Worm (Caenorhabditis elegans) whole organism, midembryonic: ENCODE measurements around the gene F26F2.8.

ENCODE experiments used
- T22C8.4 ChIP-seq: fragments of 200-800 bp; sonication (Bioruptor generic); IDR thresholded peaks from 2 replicates; pipeline ENCODE4 v1.3.6; 2022; ENCODE audit warnings: missing genetic modification characterization, missing compliant biosample characterization
- cog-1 ChIP-seq: sonication (generic microtip); optimal IDR thresholded peaks from 2 replicates; lab custom pipeline; 2016; ENCODE audit warnings: missing genetic modification characterization, missing compliant biosample characterization
- flt-1 ChIP-seq: fragments of 200-800 bp; sonication (Bioruptor generic); IDR thresholded peaks from 2 replicates; pipeline ENCODE4 v1.3.6; 2022; ENCODE audit warnings: missing genetic modification characterization, missing compliant biosample characterization
- klf-2 ChIP-seq: fragments of 200-800 bp; sonication (Bioruptor generic); conservative IDR thresholded peaks from 2 replicates; pipeline ENCODE4 v1.3.6; 2022; ENCODE audit warnings: missing genetic modification reagents, missing genetic modification characterization, missing compliant biosample characterization
- med-1 ChIP-seq: sonication (generic microtip); optimal IDR thresholded peaks from 2 replicates; lab custom pipeline; 2017; ENCODE audit warnings: missing genetic modification characterization, mild to moderate bottlenecking, missing compliant biosample characterization, antibody characterized with exemption, missing genetic modification reagents; ENCODE audit not compliant: insufficient read depth
- ref-1 ChIP-seq: fragments of 200-800 bp; sonication (Bioruptor generic); conservative IDR thresholded peaks from 2 replicates; pipeline ENCODE4 v1.3.6; 2022; ENCODE audit warnings: missing genetic modification reagents, missing genetic modification characterization, missing compliant biosample characterization
- tab-1 ChIP-seq: fragments of 200-800 bp; sonication (Bioruptor generic); IDR thresholded peaks from 2 replicates; pipeline ENCODE4 v1.3.6; 2022; ENCODE audit warnings: missing genetic modification characterization, missing compliant biosample characterization
- ztf-23 ChIP-seq: fragments of 200-800 bp; sonication (Bioruptor generic); IDR thresholded peaks from 2 replicates; pipeline ENCODE4 v1.3.6; 2022; ENCODE audit warnings: missing genetic modification reagents, missing genetic modification characterization, missing compliant biosample characterization
- ztf-29 ChIP-seq: fragments of 200-800 bp; sonication (Bioruptor generic); IDR thresholded peaks from 2 replicates; pipeline ENCODE4 v1.3.6; 2022; ENCODE audit warnings: missing genetic modification reagents, missing genetic modification characterization, missing compliant biosample characterization

F26F2.8 gene

DNA sequence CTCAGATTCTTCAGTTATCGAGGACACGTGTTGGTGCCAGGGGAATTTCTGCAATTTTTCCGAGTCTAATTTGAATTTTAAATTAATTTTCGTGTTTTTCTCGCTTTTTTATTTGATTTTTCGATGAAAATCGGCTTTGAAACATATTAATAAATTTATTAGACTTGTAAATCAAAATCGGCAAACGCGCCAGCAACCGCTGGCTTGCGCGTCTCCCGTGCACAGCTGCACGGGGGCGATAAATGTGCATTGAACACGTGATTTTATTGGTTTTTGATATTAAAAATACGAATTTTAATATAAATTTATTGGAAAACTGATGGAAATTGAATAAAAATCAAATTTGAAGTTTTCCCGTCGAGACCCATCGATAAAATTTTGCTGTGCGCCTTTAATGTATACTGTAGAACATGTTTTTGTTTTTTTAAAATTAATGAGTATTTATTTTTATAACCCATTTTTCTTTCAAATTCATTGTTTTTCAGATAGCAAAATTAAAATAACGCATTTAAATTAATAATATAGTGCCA is 1.2 kb downstream of the F26F2.8 start, which contains the start of gene F26F2.7:
Gene F26F2.7, plus strand, starts transcription at position 480 of the 530 bp plus-strand sequence.
- TF ChIP-seq med-1 (no peak), ztf-29 (no peak), cog-1 (tag; lab: Kevin White, UChicago) (peak; percentile 81), klf-2 (GFP tag; lab: Robert Waterston, UW) (no peak), tab-1 (GFP tag; lab: Robert Waterston, UW) (peak; percentile 69; the same call in 1 of the 2 replicates), flt-1 (0 out of 2 replicates have a peak, but pooled peaks have one; percentile 50), ref-1 (no peak), ztf-23 (GFP tag; lab: Robert Waterston, UW) (peak; percentile 56; the same call in 1 of the 2 replicates), T22C8.4 (GFP tag; lab: Robert Waterston, UW) (no peak)

DNA sequence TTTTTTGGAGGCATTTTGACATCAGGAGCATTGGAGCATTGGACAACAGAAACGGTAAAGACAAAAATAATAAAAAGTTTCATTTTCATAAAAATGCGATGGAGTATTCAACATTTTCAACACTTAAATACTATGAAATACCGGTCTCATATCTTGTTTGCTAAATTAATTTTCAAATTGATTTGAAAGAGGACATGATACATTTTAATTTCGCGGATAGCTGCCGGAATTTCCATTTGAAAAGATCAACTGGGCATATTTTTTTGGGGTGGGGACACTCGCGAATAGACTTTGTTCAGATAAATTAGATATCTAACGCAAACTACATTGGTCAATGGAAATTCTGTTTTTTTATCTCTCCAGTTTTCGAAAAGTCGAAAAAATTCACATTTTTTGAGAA is 15.4 kb downstream of the F26F2.8 start, which contains the start of gene F26F2.10:
Gene F26F2.10, minus strand, starts transcription at position 101 of the 400 bp plus-strand sequence.
- TF ChIP-seq ztf-29 (no peak), klf-2 (GFP tag; lab: Robert Waterston, UW) (no peak), med-1 (no peak), cog-1 (tag; lab: Kevin White, UChicago) (no peak), T22C8.4 (GFP tag; lab: Robert Waterston, UW) (no peak), flt-1 (no peak), ref-1 (no peak), tab-1 (GFP tag; lab: Robert Waterston, UW) (no peak), ztf-23 (GFP tag; lab: Robert Waterston, UW) (no peak)

DNA sequence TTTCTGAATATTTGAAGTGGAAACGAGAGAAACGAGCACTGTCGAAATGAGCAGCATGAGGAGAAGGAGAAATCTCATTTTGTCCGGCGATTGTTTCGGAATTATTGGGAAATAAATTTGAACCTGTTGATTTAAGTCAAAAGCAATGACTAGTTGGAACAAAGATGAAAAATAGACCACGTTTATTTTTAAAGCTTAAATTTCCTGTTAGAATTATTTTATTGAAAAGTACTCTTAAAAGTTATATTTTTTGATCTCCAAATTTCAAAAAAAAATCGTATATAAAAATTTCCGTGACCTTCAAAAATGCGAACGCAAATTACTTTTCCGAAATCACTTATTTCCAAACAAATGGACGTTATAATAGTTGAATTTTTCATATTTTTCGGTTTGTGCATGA is 16.3 kb downstream of the F26F2.8 start, which contains the start of gene F26F2.11:
Gene F26F2.11, minus strand, starts transcription at position 101 of the 400 bp plus-strand sequence.
- TF ChIP-seq med-1, result no peak
- TF ChIP-seq ztf-29, result no peak
- no peak for TF ChIP-seq flt-1
- TF ChIP-seq cog-1 (tag; lab: Kevin White, UChicago), result no peak
- no peak for TF ChIP-seq ref-1
- TF ChIP-seq klf-2 (GFP tag; lab: Robert Waterston, UW), result no peak
- no peak for TF ChIP-seq ztf-23 (GFP tag; lab: Robert Waterston, UW)
- no peak for TF ChIP-seq T22C8.4 (GFP tag; lab: Robert Waterston, UW)
- no peak for TF ChIP-seq tab-1 (GFP tag; lab: Robert Waterston, UW)

DNA sequence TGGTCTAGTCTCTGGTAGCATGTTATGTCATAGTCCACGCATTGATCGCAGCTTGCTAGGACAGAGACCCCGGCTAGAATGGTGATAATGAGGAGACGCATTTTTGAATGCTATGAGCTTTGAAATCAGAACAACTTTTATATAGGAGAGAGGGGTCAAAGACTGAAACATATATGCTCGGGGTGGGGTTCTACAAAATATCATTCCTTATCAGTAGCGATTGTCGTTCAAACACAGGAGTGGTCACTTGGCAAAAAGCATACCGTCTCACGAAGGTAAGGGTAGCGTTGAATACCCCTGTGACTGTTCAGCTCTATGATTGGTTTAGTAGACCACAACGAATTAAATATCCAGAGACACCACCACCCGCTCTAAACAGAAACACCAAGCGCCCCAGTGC is 17.7 kb downstream of the F26F2.8 start, which contains the start of gene F46B3.1:
Gene F46B3.1, minus strand, starts transcription at position 101 of the 400 bp plus-strand sequence.
- TF ChIP-seq flt-1 (no peak), ref-1 (no peak), ztf-23 (GFP tag; lab: Robert Waterston, UW) (no peak), cog-1 (tag; lab: Kevin White, UChicago) (no peak), med-1 (no peak), tab-1 (GFP tag; lab: Robert Waterston, UW) (no peak), ztf-29 (no peak), klf-2 (GFP tag; lab: Robert Waterston, UW) (no peak), T22C8.4 (GFP tag; lab: Robert Waterston, UW) (no peak)

DNA sequence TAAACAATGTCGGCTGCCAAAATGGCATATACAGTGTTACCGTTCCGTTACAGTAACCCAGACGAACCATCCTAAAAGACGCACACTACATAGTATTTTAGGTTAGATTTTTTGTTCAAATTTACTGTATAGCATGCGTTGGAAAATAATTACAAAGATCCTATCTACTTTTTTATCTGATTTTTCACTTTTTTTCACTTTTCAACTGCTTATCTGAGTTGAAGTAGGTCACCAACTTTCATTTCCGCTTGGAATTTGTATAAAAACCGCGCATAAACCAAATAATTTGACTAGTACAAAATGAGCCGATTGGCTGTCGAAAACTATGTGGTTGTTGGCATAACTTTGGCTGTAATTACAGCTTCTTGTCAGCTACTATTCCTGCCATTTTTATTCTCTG is 20.4 kb downstream of the F26F2.8 start, which contains the start of gene col-163:
Gene col-163, plus strand, starts transcription at position 301 of the 400 bp plus-strand sequence.
- TF ChIP-seq ref-1, result no peak
- no peak for TF ChIP-seq med-1
- TF ChIP-seq flt-1, result no peak
- TF ChIP-seq cog-1 (tag; lab: Kevin White, UChicago), result no peak
- no peak for TF ChIP-seq tab-1 (GFP tag; lab: Robert Waterston, UW)
- TF ChIP-seq ztf-29, result no peak
- TF ChIP-seq ztf-23 (GFP tag; lab: Robert Waterston, UW), result no peak
- no peak for TF ChIP-seq T22C8.4 (GFP tag; lab: Robert Waterston, UW)
- no peak for TF ChIP-seq klf-2 (GFP tag; lab: Robert Waterston, UW)

DNA sequence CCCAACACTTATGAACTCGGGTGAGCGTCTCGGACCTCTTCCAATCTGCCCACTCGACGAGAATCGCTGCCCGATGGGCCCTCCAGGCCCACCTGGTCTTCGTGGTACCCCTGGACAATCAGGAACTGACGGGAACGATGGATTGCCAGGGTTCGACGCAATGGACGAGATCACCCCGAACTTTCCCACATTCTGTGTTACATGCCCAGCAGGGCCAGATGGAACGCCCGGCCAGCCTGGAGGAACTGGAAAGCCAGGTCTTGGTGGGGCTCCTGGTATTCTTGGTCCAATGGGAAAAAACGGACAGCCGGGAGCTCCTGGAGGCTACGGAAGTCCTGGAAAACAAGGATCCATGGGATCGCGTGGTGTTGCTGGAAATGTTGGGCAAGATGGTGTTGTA is 21.4 kb downstream of the F26F2.8 start:
- TF ChIP-seq tab-1 (GFP tag; lab: Robert Waterston, UW), result no peak
- no peak for TF ChIP-seq ztf-29
- TF ChIP-seq cog-1 (tag; lab: Kevin White, UChicago), result no peak
- TF ChIP-seq ztf-23 (GFP tag; lab: Robert Waterston, UW), result no peak
- TF ChIP-seq ref-1, result no peak
- no peak for TF ChIP-seq med-1

DNA sequence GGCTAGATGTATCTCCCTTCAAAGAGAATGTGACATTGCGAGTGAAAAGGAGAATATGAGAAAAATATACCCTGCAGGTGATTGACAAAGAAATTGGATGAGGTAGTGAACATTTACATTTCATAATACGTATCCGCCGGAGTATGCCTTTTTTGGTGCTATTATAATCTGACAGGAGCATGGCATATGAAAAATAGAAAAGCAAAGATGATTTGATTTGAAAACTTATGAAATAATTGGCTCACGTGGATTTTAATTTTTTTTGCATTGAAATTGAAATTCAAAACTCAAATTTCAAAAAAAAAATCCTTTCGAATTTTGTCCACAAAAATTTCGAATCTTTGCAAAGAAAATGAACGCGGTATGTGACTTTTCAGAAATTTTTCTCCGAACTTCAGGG is 23.7 kb downstream of the F26F2.8 start, which contains the start of gene ttr-11:
Gene ttr-11, plus strand, starts transcription at position 301 of the 400 bp plus-strand sequence.
- TF ChIP-seq ztf-29 (no peak), flt-1 (no peak), ref-1 (no peak), tab-1 (GFP tag; lab: Robert Waterston, UW) (no peak)

DNA sequence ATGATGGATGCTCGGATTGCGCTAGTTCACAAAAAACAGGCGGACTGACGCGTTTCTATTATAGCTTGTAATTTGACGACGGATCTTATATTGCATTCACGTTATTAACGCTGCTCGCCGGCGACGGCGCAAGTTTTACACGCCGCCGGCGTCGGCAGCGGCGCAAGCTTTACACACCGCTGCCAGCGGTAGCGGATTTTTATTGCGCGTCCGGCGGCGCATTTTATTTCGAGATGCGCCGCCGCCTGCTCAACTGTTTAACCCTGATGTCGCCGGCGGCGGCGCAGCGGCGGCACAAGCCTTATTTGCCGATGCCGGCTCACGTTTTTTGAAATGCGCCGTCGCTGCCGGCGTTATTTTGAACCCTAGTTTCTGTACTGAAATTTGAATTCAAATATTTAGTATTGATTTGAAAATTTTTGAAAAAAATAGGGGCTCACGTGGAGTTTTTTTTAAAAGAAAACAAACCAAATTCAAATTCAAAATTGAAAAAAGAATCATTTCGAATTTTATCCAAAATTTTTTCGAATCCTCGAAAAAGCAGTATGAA is 25.3 kb downstream of the F26F2.8 start, which contains the start of gene ttr-57:
Gene ttr-57, plus strand, starts transcription at position 500 of the 550 bp plus-strand sequence.
- TF ChIP-seq tab-1 (GFP tag; lab: Robert Waterston, UW) (no peak), ztf-23 (GFP tag; lab: Robert Waterston, UW) (no peak), ref-1 (no peak), ztf-29 (no peak), flt-1 (no peak), med-1 (no peak), T22C8.4 (GFP tag; lab: Robert Waterston, UW) (no peak), klf-2 (GFP tag; lab: Robert Waterston, UW) (no peak), cog-1 (tag; lab: Kevin White, UChicago) (no peak)

DNA sequence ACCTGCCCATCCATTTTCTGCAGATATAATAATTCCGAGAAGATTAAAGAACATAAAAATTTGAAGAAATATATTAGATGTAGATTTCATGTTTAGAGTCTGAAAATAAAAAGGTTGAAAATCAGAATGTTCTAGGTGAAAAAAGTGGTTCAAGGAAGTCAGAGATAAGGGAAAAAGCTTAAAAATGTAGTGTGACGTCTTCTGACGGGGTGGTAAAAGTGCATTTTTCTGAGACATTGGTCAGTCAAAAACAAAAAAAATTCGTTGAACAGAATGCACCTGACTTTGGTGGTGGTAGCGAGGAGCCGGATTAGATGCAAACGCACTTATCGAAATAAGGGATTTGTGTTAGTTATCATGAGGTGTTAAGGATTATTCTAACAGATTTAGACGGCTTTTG is 27.3 kb downstream of the F26F2.8 start, which contains the start of gene F46B3.23:
Gene F46B3.23, minus strand, starts transcription at position 101 of the 400 bp plus-strand sequence.
- TF ChIP-seq ztf-29, result no peak
- no peak for TF ChIP-seq T22C8.4 (GFP tag; lab: Robert Waterston, UW)
- no peak for TF ChIP-seq ref-1
- no peak for TF ChIP-seq ztf-23 (GFP tag; lab: Robert Waterston, UW)
- TF ChIP-seq flt-1, result no peak
- no peak for TF ChIP-seq tab-1 (GFP tag; lab: Robert Waterston, UW)
- no peak for TF ChIP-seq klf-2 (GFP tag; lab: Robert Waterston, UW)

DNA sequence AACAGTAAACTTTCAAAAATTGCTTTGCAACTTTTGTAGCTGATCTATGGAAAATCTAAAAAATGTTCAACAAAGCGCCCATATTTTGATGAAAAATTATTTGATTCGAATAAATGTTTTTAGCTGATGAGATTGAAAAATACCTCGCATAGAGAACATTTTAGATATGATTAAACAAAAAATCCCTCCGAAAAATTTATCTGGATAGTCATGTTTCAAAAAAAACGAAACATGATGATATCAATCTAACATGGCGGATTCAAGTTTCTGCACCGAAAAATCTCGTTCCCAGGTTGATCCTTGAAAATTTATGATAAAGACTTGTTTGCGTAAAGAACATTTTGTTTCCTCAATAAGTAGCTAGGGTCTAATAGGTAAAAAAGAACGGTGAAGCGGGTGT is 29.3 kb downstream of the F26F2.8 start, which contains the start of gene ttr-12:
Gene ttr-12, minus strand, starts transcription at position 101 of the 400 bp plus-strand sequence.
- TF ChIP-seq T22C8.4 (GFP tag; lab: Robert Waterston, UW) (no peak), klf-2 (GFP tag; lab: Robert Waterston, UW) (no peak)
